Worm (Caenorhabditis elegans) whole organism, mixed stage, embryonic: ENCODE measurements around the gene B0454.26.
"Not testable (repeated sequence)": the region's sequence is repeated elsewhere in the genome, so short reads cannot be mapped to it uniquely, and the experiment has no call there.

Experiments
- M03D4.4 ChIP-seq: sonication (generic microtip); optimal IDR thresholded peaks from 2 replicates; lab custom pipeline; 2017; ENCODE audit warnings: mild to moderate bottlenecking, missing genetic modification characterization, missing compliant biosample characterization
- bed-3 ChIP-seq: fragments of 200-800 bp; sonication (Bioruptor generic); optimal IDR thresholded peaks from 3 replicates; lab custom pipeline; 2018; ENCODE audit warnings: mild to moderate bottlenecking, missing genetic modification characterization, moderate library complexity, missing compliant biosample characterization
- blmp-1 ChIP-seq: fragments of 150-350 bp; optimal IDR thresholded peaks from 2 replicates; lab custom pipeline; 2014; ENCODE audit warnings: missing biosample characterization, missing genetic modification characterization
- ceh-39 ChIP-seq: fragments of 150-350 bp; optimal IDR thresholded peaks from 2 replicates; lab custom pipeline; 2014; ENCODE audit warnings: missing biosample characterization, missing genetic modification characterization
- ceh-43 ChIP-seq: fragments of 200-800 bp; sonication (Bioruptor generic); optimal IDR thresholded peaks from 2 replicates; lab custom pipeline; 2018; ENCODE audit warnings: mild to moderate bottlenecking, missing genetic modification characterization, moderate library complexity, missing compliant biosample characterization
- ceh-83 ChIP-seq: fragments of 200-800 bp; sonication (Bioruptor generic); optimal IDR thresholded peaks from 2 replicates; lab custom pipeline; 2018; ENCODE audit warnings: mild to moderate bottlenecking, missing genetic modification characterization, missing compliant biosample characterization
- ces-1 ChIP-seq: fragments of 150-350 bp; optimal IDR thresholded peaks from 2 replicates; lab custom pipeline; 2014; ENCODE audit warnings: missing biosample characterization, missing genetic modification reagents, missing genetic modification characterization
- cnd-1 ChIP-seq: fragments of 200-800 bp; sonication (Bioruptor generic); optimal IDR thresholded peaks from 2 replicates; lab custom pipeline; 2018; ENCODE audit warnings: mild to moderate bottlenecking, missing genetic modification characterization, missing compliant biosample characterization
- elt-1 ChIP-seq: sonication (generic microtip); optimal IDR thresholded peaks from 2 replicates; lab custom pipeline; 2017; ENCODE audit warnings: missing genetic modification characterization, mild to moderate bottlenecking, missing compliant biosample characterization, antibody characterized with exemption, moderate library complexity, borderline replicate concordance; ENCODE audit not compliant: insufficient read depth
- elt-3 ChIP-seq: fragments of 150-350 bp; optimal IDR thresholded peaks from 2 replicates; lab custom pipeline; 2014; ENCODE audit warnings: missing biosample characterization, missing genetic modification characterization
- flh-1 ChIP-seq: fragments of 200-800 bp; sonication (Bioruptor generic); optimal IDR thresholded peaks from 2 replicates; lab custom pipeline; 2018; ENCODE audit warnings: mild to moderate bottlenecking, missing genetic modification characterization, moderate library complexity, missing compliant biosample characterization
- ham-2 ChIP-seq: fragments of 200-800 bp; sonication (Bioruptor generic); optimal IDR thresholded peaks from 2 replicates; lab custom pipeline; 2018; ENCODE audit warnings: mild to moderate bottlenecking, missing genetic modification characterization, missing compliant biosample characterization
- hlh-1 ChIP-seq: fragments of 150-350 bp; optimal IDR thresholded peaks from 2 replicates; lab custom pipeline; 2014; ENCODE audit warnings: missing biosample characterization, missing genetic modification reagents, missing genetic modification characterization
- lin-13 ChIP-seq: fragments of 150-350 bp; optimal IDR thresholded peaks from 2 replicates; lab custom pipeline; 2014; ENCODE audit warnings: missing biosample characterization, missing genetic modification characterization
- lin-32 ChIP-seq: fragments of 200-800 bp; sonication (Bioruptor generic); optimal IDR thresholded peaks from 2 replicates; lab custom pipeline; 2018; ENCODE audit warnings: mild to moderate bottlenecking, missing genetic modification characterization, missing compliant biosample characterization
- lsy-2 ChIP-seq: fragments of 150-350 bp; optimal IDR thresholded peaks from 2 replicates; lab custom pipeline; 2014; ENCODE audit warnings: missing biosample characterization, missing genetic modification characterization
- mab-5 ChIP-seq: fragments of 150-350 bp; optimal IDR thresholded peaks from 2 replicates; lab custom pipeline; 2014; ENCODE audit warnings: missing biosample characterization, missing genetic modification characterization
- mep-1 ChIP-seq: fragments of 150-350 bp; optimal IDR thresholded peaks from 2 replicates; lab custom pipeline; 2017; ENCODE audit warnings: missing biosample characterization, missing genetic modification reagents, missing genetic modification characterization, inconsistent platforms
- mls-2 ChIP-seq: sonication (generic microtip); optimal IDR thresholded peaks from 2 replicates; lab custom pipeline; 2016; ENCODE audit warnings: mild to moderate bottlenecking, missing genetic modification characterization, moderate library complexity, missing compliant biosample characterization
- nhr-12 ChIP-seq: fragments of 150-350 bp; optimal IDR thresholded peaks from 2 replicates; lab custom pipeline; 2014; ENCODE audit warnings: missing biosample characterization, missing genetic modification characterization
- nhr-2 ChIP-seq: fragments of 150-350 bp; optimal IDR thresholded peaks from 2 replicates; lab custom pipeline; 2014; ENCODE audit warnings: missing biosample characterization, missing genetic modification characterization
- nhr-237 ChIP-seq: fragments of 150-350 bp; optimal IDR thresholded peaks from 2 replicates; lab custom pipeline; 2014; ENCODE audit warnings: missing biosample characterization, missing genetic modification characterization
- nhr-28 ChIP-seq: fragments of 150-350 bp; optimal IDR thresholded peaks from 2 replicates; lab custom pipeline; 2014; ENCODE audit warnings: missing biosample characterization, missing genetic modification characterization
- pha-4 ChIP-seq: fragments of 150-350 bp; optimal IDR thresholded peaks from 2 replicates; lab custom pipeline; 2018; ENCODE audit warnings: missing biosample characterization, missing genetic modification reagents, missing genetic modification characterization
- snpc-4 ChIP-seq: fragments of 150-350 bp; optimal IDR thresholded peaks from 2 replicates; lab custom pipeline; 2014; ENCODE audit warnings: missing biosample characterization, missing genetic modification characterization
- sptf-1 ChIP-seq: sonication (generic microtip); optimal IDR thresholded peaks from 2 replicates; lab custom pipeline; 2017; ENCODE audit warnings: mild to moderate bottlenecking, missing genetic modification characterization, moderate library complexity, missing compliant biosample characterization
- unc-120 ChIP-seq: sonication (generic microtip); optimal IDR thresholded peaks from 2 replicates; lab custom pipeline; 2017; ENCODE audit warnings: missing genetic modification characterization, missing compliant biosample characterization; ENCODE audit not compliant: poor library complexity, severe bottlenecking
- unc-39 ChIP-seq: fragments of 150-350 bp; optimal IDR thresholded peaks from 2 replicates; lab custom pipeline; 2014; ENCODE audit warnings: missing biosample characterization, missing genetic modification characterization
- zip-8 ChIP-seq: fragments of 150-350 bp; optimal IDR thresholded peaks from 2 replicates; lab custom pipeline; 2014; ENCODE audit warnings: missing biosample characterization, missing genetic modification characterization
- ztf-11 ChIP-seq: fragments of 150-350 bp; optimal IDR thresholded peaks from 2 replicates; lab custom pipeline; 2014; ENCODE audit warnings: missing biosample characterization, missing genetic modification characterization

Gene B0454.26

ce11 chrII:3043358-3043757, 5.0 kb upstream of the B0454.26 start, which contains the start of gene B0454.8:
Gene B0454.8, minus strand, starts transcription at chrII:3043458.
- no peak for TF ChIP-seq lsy-2 (tag; lab: Kevin White, UChicago)
- no peak for TF ChIP-seq nhr-12 (tag; lab: Kevin White, UChicago)
- TF ChIP-seq unc-39 (tag; lab: Kevin White, UChicago) = no peak
- TF ChIP-seq unc-120 (tag; lab: Kevin White, UChicago) = no peak
- TF ChIP-seq pha-4 = no peak
- TF ChIP-seq elt-3 (tag; lab: Kevin White, UChicago) = no peak
- TF ChIP-seq lin-32 = no peak
- no peak for TF ChIP-seq bed-3 (GFP tag; lab: Kevin White, UChicago)
- no peak for TF ChIP-seq elt-1
- TF ChIP-seq cnd-1 (tag; lab: Kevin White, UChicago) = no peak

DNA sequence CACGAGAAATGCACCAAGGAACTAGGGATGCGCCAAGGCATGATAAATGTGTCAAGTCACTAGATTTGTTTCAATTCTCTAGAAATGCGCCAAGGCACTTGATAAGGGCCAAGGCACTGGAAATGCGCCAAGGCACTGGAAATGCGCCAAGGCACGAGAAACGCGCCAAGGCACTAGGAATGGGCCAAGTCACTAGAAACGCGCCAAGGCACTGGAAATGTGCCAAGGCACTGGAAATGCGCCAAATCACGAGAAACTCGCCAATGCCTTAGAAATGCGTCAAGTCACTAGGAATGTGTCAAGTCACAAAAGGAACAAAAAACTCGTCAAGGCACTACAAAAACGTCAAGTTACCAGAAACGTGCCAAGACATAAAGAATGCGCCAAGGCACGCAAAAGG, 2.0 kb downstream of the B0454.26 start:
- TF ChIP-seq blmp-1 (no peak), zip-8 (no peak), ceh-43 (GFP tag; lab: Kevin White, UChicago) (no peak), nhr-237 (tag; lab: Kevin White, UChicago) (no peak), ceh-39 (tag; lab: Kevin White, UChicago) (no peak), elt-3 (tag; lab: Kevin White, UChicago) (no peak), elt-1 (no peak), ces-1 (GFP tag; lab: Kevin White, UChicago) (no peak), hlh-1 (no peak), M03D4.4 (tag; lab: Kevin White, UChicago) (no peak), snpc-4 (tag; lab: Kevin White, UChicago) (no peak), unc-39 (tag; lab: Kevin White, UChicago) (no peak)
- TF ChIP-seq, all 35 proteins: peak for 0

ce11 chrII:3034914-3035313, 3.4 kb downstream of the B0454.26 start:
- TF ChIP-seq elt-3 (tag; lab: Kevin White, UChicago) (no peak), ces-1 (GFP tag; lab: Kevin White, UChicago) (no peak), ham-2 (GFP tag; lab: Kevin White, UChicago) (no peak), unc-120 (tag; lab: Kevin White, UChicago) (no peak), cnd-1 (tag; lab: Kevin White, UChicago) (no peak), nhr-2 (tag; lab: Kevin White, UChicago) (no peak), M03D4.4 (tag; lab: Kevin White, UChicago) (no peak), unc-39 (tag; lab: Kevin White, UChicago) (no peak), lin-13 (tag; lab: Kevin White, UChicago) (no peak)
- TF ChIP-seq, all 35 proteins: peak for 0

ce11 chrII:3032480-3032879, 5.9 kb downstream of the B0454.26 start, which contains the start of gene B0454.6:
Gene B0454.6, plus strand, starts transcription at chrII:3032780.
- not testable (repeated sequence) for TF ChIP-seq mab-5; nhr-2 (tag; lab: Kevin White, UChicago); unc-120 (tag; lab: Kevin White, UChicago)

- no peak for TF ChIP-seq mls-2
- no peak for TF ChIP-seq sptf-1 (tag; lab: Kevin White, UChicago)
- no peak for TF ChIP-seq nhr-28 (tag; lab: Kevin White, UChicago)
- peak; percentile 31 for TF ChIP-seq blmp-1
- no peak for TF ChIP-seq ztf-11
- TF ChIP-seq nhr-237 (tag; lab: Kevin White, UChicago) = no peak
- TF ChIP-seq pha-4 = no peak
- TF ChIP-seq M03D4.4 (tag; lab: Kevin White, UChicago) = no peak
Measured at ce11 chrII:3030416-3030815, 7.9 kb downstream of the B0454.26 start.

- TF ChIP-seq ham-2 (GFP tag; lab: Kevin White, UChicago) (peak; percentile 43), elt-3 (tag; lab: Kevin White, UChicago) (no peak), lin-32 (no peak), blmp-1 (peak; percentile 23)
Measured at ce11 chrII:3028264-3028663, 10.1 kb downstream of the B0454.26 start.

- no peak for TF ChIP-seq bed-3 (GFP tag; lab: Kevin White, UChicago)
- TF ChIP-seq elt-1 = no peak
- TF ChIP-seq M03D4.4 (tag; lab: Kevin White, UChicago) = no peak
- TF ChIP-seq elt-3 (tag; lab: Kevin White, UChicago) = no peak
- no peak for TF ChIP-seq unc-120 (tag; lab: Kevin White, UChicago)
- no peak for TF ChIP-seq ceh-83 (GFP tag; lab: Kevin White, UChicago)
- TF ChIP-seq snpc-4 (tag; lab: Kevin White, UChicago) = no peak
- TF ChIP-seq mep-1 (tag; lab: Kevin White, UChicago) = no peak
- no peak for TF ChIP-seq flh-1
- no peak for TF ChIP-seq zip-8
- no peak for TF ChIP-seq sptf-1 (tag; lab: Kevin White, UChicago)
Measured at ce11 chrII:3024655-3025054, 13.7 kb downstream of the B0454.26 start.
